Fruit fly (Drosophila melanogaster): ENCODE results near the gene CG7953.

DNA sequence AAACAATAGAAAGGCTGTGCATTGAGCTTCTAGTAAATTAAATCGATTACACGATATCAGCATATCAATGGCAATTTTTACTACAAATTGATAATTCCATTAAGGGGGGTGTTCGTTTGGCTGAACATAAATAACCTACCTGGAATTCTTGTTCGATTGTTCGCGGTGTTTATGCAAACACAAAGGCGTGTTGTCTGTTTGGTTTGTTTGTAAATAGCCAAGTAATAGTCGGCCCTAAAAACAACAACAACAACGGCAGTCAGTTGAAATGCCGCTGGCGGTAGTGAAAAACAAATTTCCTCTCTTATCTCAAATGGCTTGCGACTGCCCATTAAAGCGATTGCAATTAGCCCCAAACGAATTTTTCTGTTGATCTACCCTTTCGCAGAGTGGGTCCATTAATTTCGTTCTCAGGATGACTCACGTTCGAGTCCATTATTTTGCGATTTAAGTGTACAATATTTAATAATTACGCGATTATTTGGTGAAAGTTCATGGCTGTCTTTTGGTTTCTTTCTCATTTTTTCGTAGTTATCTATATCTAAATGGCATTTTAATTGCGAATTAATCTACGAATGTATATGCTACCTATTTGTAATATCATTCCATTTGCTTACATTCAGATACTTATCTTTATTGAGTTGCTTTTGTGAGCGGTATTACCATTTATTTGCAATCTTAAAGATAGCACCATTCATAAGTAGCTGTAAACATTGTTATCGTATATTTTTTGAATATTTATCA lies 8.9 kb upstream of the CG7953 start:
- TF ChIP-seq bab1 (GFP tag; optimal IDR thresholded peaks at IDR 0.05) (no peak), toe (GFP tag; optimal IDR thresholded peaks at IDR 0.05) (no peak), Hr96 (GFP tag; optimal IDR thresholded peaks at IDR 0.05) (no peak), CG7045 (GFP tag; optimal IDR thresholded peaks at IDR 0.05) (peak; percentile 71), Clk (GFP tag; optimal IDR thresholded peaks at IDR 0.05) (peak; percentile 43), pad (GFP tag; optimal IDR thresholded peaks at IDR 0.05) (peak; percentile 32), kay (GFP tag; ENCODE audit: borderline replicate concordance) (peak; percentile 84), cnc (optimal IDR thresholded peaks at IDR 0.05) (no peak), CG14711 (tag; optimal IDR thresholded peaks at IDR 0.05) (no peak), CG5204 (GFP tag; optimal IDR thresholded peaks at IDR 0.05) (peak; percentile 10), Crg-1 (GFP tag; optimal IDR thresholded peaks at IDR 0.05) (peak; percentile 4), Mnt (GFP tag; optimal IDR thresholded peaks at IDR 0.05) (no peak), CG11617 (GFP tag; optimal IDR thresholded peaks at IDR 0.05) (peak; percentile 71)
